Worm (Caenorhabditis elegans) whole organism, young adult: ENCODE data around the gene crp-1.

ENCODE experiments used
- B0336.3 ChIP-seq: fragments of 200-800 bp; sonication (Bioruptor generic); IDR thresholded peaks from 2 replicates; pipeline ENCODE4 v1.3.6; 2022; ENCODE audit warnings: missing genetic modification characterization, missing compliant biosample characterization
- C06A6.2 ChIP-seq: fragments of 200-800 bp; sonication (Bioruptor generic); conservative IDR thresholded peaks from 2 replicates; pipeline ENCODE4 v1.3.6; 2022; ENCODE audit warnings: missing genetic modification characterization, missing compliant biosample characterization
- F33H1.4 ChIP-seq: fragments of 200-800 bp; sonication (Bioruptor generic); IDR thresholded peaks from 2 replicates; pipeline ENCODE4 v1.3.6; 2022; ENCODE audit warnings: missing genetic modification reagents, missing genetic modification characterization, missing compliant biosample characterization
- F52B5.7 ChIP-seq: sonication (generic microtip); optimal IDR thresholded peaks from 2 replicates; lab custom pipeline; 2016; ENCODE audit warnings: mild to moderate bottlenecking, missing genetic modification characterization, missing compliant biosample characterization
- F57A8.1 ChIP-seq: fragments of 200-800 bp; sonication (Bioruptor generic); optimal IDR thresholded peaks from 2 replicates; lab custom pipeline; 2018; ENCODE audit warnings: mild to moderate bottlenecking, missing genetic modification characterization, moderate library complexity, missing compliant biosample characterization
- K11D2.4 ChIP-seq: fragments of 200-800 bp; sonication (Bioruptor generic); IDR thresholded peaks from 2 replicates; pipeline ENCODE4 v1.3.6; 2022; ENCODE audit warnings: missing genetic modification reagents, missing genetic modification characterization, missing compliant biosample characterization
- Y53G8AR.9 ChIP-seq: fragments of 200-800 bp; sonication (Bioruptor generic); conservative IDR thresholded peaks from 2 replicates; pipeline ENCODE4 v1.3.6; 2022; ENCODE audit warnings: missing genetic modification reagents, missing genetic modification characterization, missing compliant biosample characterization
- Y67H2A.10 ChIP-seq: fragments of 200-800 bp; sonication (Bioruptor generic); conservative IDR thresholded peaks from 2 replicates; pipeline ENCODE4 v1.3.6; 2022; ENCODE audit warnings: missing genetic modification reagents, missing genetic modification characterization, missing compliant biosample characterization
- ZK185.1 ChIP-seq: sonication (generic microtip); optimal IDR thresholded peaks from 2 replicates; lab custom pipeline; 2016; ENCODE audit warnings: mild to moderate bottlenecking, missing genetic modification characterization, missing compliant biosample characterization; ENCODE audit not compliant: poor library complexity, severe bottlenecking
- ama-1 ChIP-seq, 3 experiments: fragments of 150-350 bp in 1 of 3; sonication (generic microtip) in 2 of 3; optimal IDR thresholded peaks; 2 replicates each; lab custom pipeline; 2014 to 2018; ENCODE audit warnings: missing biosample characterization in 2 of 3, missing genetic modification characterization in 2 of 3, missing genetic modification reagents in 2 of 3
- attf-5 ChIP-seq: fragments of 200-800 bp; sonication (Bioruptor generic); optimal IDR thresholded peaks from 2 replicates; lab custom pipeline; 2018; ENCODE audit warnings: mild to moderate bottlenecking, missing genetic modification characterization, missing compliant biosample characterization
- bed-1 ChIP-seq: fragments of 200-800 bp; sonication (Bioruptor generic); IDR thresholded peaks from 2 replicates; pipeline ENCODE4 v1.3.6; 2022; ENCODE audit warnings: missing genetic modification reagents, missing genetic modification characterization, missing compliant biosample characterization
- bed-2 ChIP-seq: fragments of 200-800 bp; sonication (Bioruptor generic); IDR thresholded peaks from 2 replicates; pipeline ENCODE4 v1.3.6; 2022; ENCODE audit warnings: missing genetic modification reagents, missing genetic modification characterization, missing compliant biosample characterization
- cebp-1 ChIP-seq, 2 experiments: fragments of 200-800 bp in 1 of 2; sonication (Bioruptor generic) in 1 of 2; sonication (generic microtip) in 1 of 2; IDR thresholded peaks in 1 of 2; optimal IDR thresholded peaks in 1 of 2; 2 replicates each; pipeline versions ENCODE4 v1.3.6 to Lab custom; 2017 to 2022; ENCODE audit warnings: missing compliant biosample characterization in 2 of 2, missing genetic modification characterization in 2 of 2, mild to moderate bottlenecking in 1 of 2, missing genetic modification reagents in 1 of 2, moderate library complexity in 1 of 2
- ceh-100 ChIP-seq: fragments of 200-800 bp; sonication (Bioruptor generic); IDR thresholded peaks from 2 replicates; pipeline ENCODE4 v1.3.6; 2022; ENCODE audit warnings: missing genetic modification reagents, missing genetic modification characterization, missing compliant biosample characterization
- ceh-79 ChIP-seq: sonication (generic microtip); optimal IDR thresholded peaks from 2 replicates; lab custom pipeline; 2017; ENCODE audit warnings: mild to moderate bottlenecking, missing genetic modification characterization, missing compliant biosample characterization
- chd-7 ChIP-seq: sonication (generic microtip); optimal IDR thresholded peaks from 2 replicates; lab custom pipeline; 2016; ENCODE audit warnings: mild to moderate bottlenecking, missing genetic modification characterization, moderate library complexity, missing compliant biosample characterization
- die-1 ChIP-seq: sonication (generic microtip); optimal IDR thresholded peaks from 2 replicates; lab custom pipeline; 2016; ENCODE audit warnings: missing genotype, mild to moderate bottlenecking, missing genetic modification characterization, missing compliant biosample characterization
- dpff-1 ChIP-seq: sonication (generic microtip); optimal IDR thresholded peaks from 2 replicates; lab custom pipeline; 2017; ENCODE audit warnings: mild to moderate bottlenecking, missing genetic modification characterization, missing compliant biosample characterization
- egl-44 ChIP-seq: fragments of 200-800 bp; sonication (Bioruptor generic); IDR thresholded peaks from 2 replicates; pipeline ENCODE4 v1.3.6; 2022; ENCODE audit warnings: missing genetic modification reagents, missing genetic modification characterization, missing compliant biosample characterization
- gei-17 ChIP-seq: fragments of 200-800 bp; sonication (Bioruptor generic); optimal IDR thresholded peaks from 2 replicates; lab custom pipeline; 2018; ENCODE audit warnings: mild to moderate bottlenecking, missing genetic modification characterization, missing compliant biosample characterization
- hmg-1.2 ChIP-seq: fragments of 200-800 bp; sonication (Bioruptor generic); IDR thresholded peaks from 2 replicates; pipeline ENCODE4 v1.3.6; 2022; ENCODE audit warnings: missing genetic modification reagents, missing genetic modification characterization, missing compliant biosample characterization
- hmg-20 ChIP-seq: fragments of 200-800 bp; sonication (Bioruptor generic); IDR thresholded peaks from 2 replicates; pipeline ENCODE4 v1.3.6; 2022; ENCODE audit warnings: missing genetic modification reagents, missing genetic modification characterization, missing compliant biosample characterization
- hsf-1 ChIP-seq: fragments of 200-800 bp; sonication (Bioruptor generic); IDR thresholded peaks from 2 replicates; pipeline ENCODE4 v1.3.6; 2022; ENCODE audit warnings: missing genetic modification reagents, missing genetic modification characterization, missing compliant biosample characterization
- lin-26 ChIP-seq: fragments of 200-800 bp; sonication (Bioruptor generic); IDR thresholded peaks from 2 replicates; pipeline ENCODE4 v1.3.6; 2022; ENCODE audit warnings: missing genetic modification reagents, missing genetic modification characterization, missing compliant biosample characterization
- lin-35 ChIP-seq, 3 experiments: fragments of 150-350 bp in 2 of 3; sonication (generic microtip) in 1 of 3; optimal IDR thresholded peaks; 2 replicates each; lab custom pipeline; 2014 to 2018; ENCODE audit warnings: missing biosample characterization in 3 of 3, missing genetic modification characterization in 3 of 3, missing genetic modification reagents in 3 of 3
- lin-40 ChIP-seq: sonication (generic microtip); optimal IDR thresholded peaks from 2 replicates; lab custom pipeline; 2016; ENCODE audit warnings: missing genetic modification characterization, mild to moderate bottlenecking, missing compliant biosample characterization, missing genotype, missing genetic modification reagents
- madf-10 ChIP-seq: sonication (generic microtip); optimal IDR thresholded peaks from 2 replicates; lab custom pipeline; 2016; ENCODE audit warnings: mild to moderate bottlenecking, missing genetic modification characterization, missing compliant biosample characterization
- madf-8 ChIP-seq: fragments of 200-800 bp; sonication (Bioruptor generic); conservative IDR thresholded peaks from 2 replicates; pipeline ENCODE4 v1.3.6; 2022; ENCODE audit warnings: missing genetic modification reagents, missing genetic modification characterization, missing compliant biosample characterization
- mcd-1 ChIP-seq: fragments of 200-800 bp; sonication (Bioruptor generic); IDR thresholded peaks from 2 replicates; pipeline ENCODE4 v1.3.6; 2022; ENCODE audit warnings: missing genetic modification reagents, missing genetic modification characterization, missing compliant biosample characterization
- nfya-1 ChIP-seq: sonication (generic microtip); optimal IDR thresholded peaks from 2 replicates; lab custom pipeline; 2017; ENCODE audit warnings: antibody characterized with exemption, missing compliant biosample characterization, missing genetic modification characterization, borderline replicate concordance; ENCODE audit not compliant: insufficient read depth
- nhr-27 ChIP-seq: fragments of 200-800 bp; sonication (Bioruptor generic); optimal IDR thresholded peaks from 2 replicates; lab custom pipeline; 2018; ENCODE audit warnings: mild to moderate bottlenecking, missing genetic modification characterization, moderate library complexity, missing compliant biosample characterization
- nhr-80 ChIP-seq: sonication (generic microtip); optimal IDR thresholded peaks from 2 replicates; lab custom pipeline; 2016; ENCODE audit warnings: missing genetic modification characterization, missing compliant biosample characterization
- pbrm-1 ChIP-seq: fragments of 200-800 bp; sonication (Bioruptor generic); IDR thresholded peaks from 2 replicates; pipeline ENCODE4 v1.3.6; 2022; ENCODE audit warnings: missing genetic modification reagents, missing genetic modification characterization, missing compliant biosample characterization
- pha-4 ChIP-seq: fragments of 150-350 bp; sonication (generic microtip); optimal IDR thresholded peaks from 2 replicates; lab custom pipeline; 2014; ENCODE audit warnings: missing biosample characterization, missing genetic modification reagents, missing genetic modification characterization
- rec-8 ChIP-seq, 2 experiments: sonication (generic microtip); optimal IDR thresholded peaks; 2 replicates each; lab custom pipeline; 2016; ENCODE audit warnings: mild to moderate bottlenecking in 2 of 2, missing genetic modification characterization in 2 of 2, missing genetic modification reagents in 2 of 2, missing genotype in 2 of 2, missing biosample characterization in 1 of 2, missing compliant biosample characterization in 1 of 2, moderate library complexity in 1 of 2
- repo-1 ChIP-seq: sonication (generic microtip); optimal IDR thresholded peaks from 2 replicates; lab custom pipeline; 2017; ENCODE audit warnings: mild to moderate bottlenecking, missing genetic modification characterization, missing compliant biosample characterization
- snpc-4 ChIP-seq, 5 experiments: fragments of 150-350 bp in 1 of 5; sonication (generic microtip) in 4 of 5; optimal IDR thresholded peaks; 2 replicates each; lab custom pipeline; 2014 to 2018; ENCODE audit warnings: missing genetic modification characterization in 5 of 5, missing biosample characterization in 3 of 5, antibody characterized with exemption in 2 of 5, mild to moderate bottlenecking in 2 of 5, missing compliant biosample characterization in 2 of 5, missing genotype in 2 of 5, moderate library complexity in 2 of 5, missing genetic modification reagents in 1 of 5
- somi-1 ChIP-seq: fragments of 200-800 bp; sonication (Bioruptor generic); optimal IDR thresholded peaks from 2 replicates; lab custom pipeline; 2018; ENCODE audit warnings: mild to moderate bottlenecking, missing genetic modification characterization, missing compliant biosample characterization
- tlf-1 ChIP-seq: fragments of 200-800 bp; sonication (Bioruptor generic); optimal IDR thresholded peaks from 2 replicates; lab custom pipeline; 2018; ENCODE audit warnings: mild to moderate bottlenecking, missing genetic modification characterization, missing compliant biosample characterization
- unc-62 ChIP-seq: fragments of 150-350 bp; optimal IDR thresholded peaks from 2 replicates; lab custom pipeline; 2014; ENCODE audit warnings: missing biosample characterization, missing genetic modification reagents, missing genetic modification characterization
- zfh-2 ChIP-seq: fragments of 200-800 bp; sonication (Bioruptor generic); conservative IDR thresholded peaks from 2 replicates; pipeline ENCODE4 v1.3.6; 2022; ENCODE audit warnings: missing genetic modification reagents, missing genetic modification characterization, missing compliant biosample characterization
- zim-3 ChIP-seq: sonication (generic microtip); optimal IDR thresholded peaks from 2 replicates; lab custom pipeline; 2017; ENCODE audit warnings: mild to moderate bottlenecking, missing genetic modification characterization, moderate library complexity, missing compliant biosample characterization
- ztf-26 ChIP-seq: sonication (generic microtip); optimal IDR thresholded peaks from 2 replicates; lab custom pipeline; 2017; ENCODE audit warnings: missing genetic modification characterization, missing compliant biosample characterization
- ztf-28 ChIP-seq: fragments of 200-800 bp; sonication (Bioruptor generic); IDR thresholded peaks from 2 replicates; pipeline ENCODE4 v1.3.6; 2022; ENCODE audit warnings: missing genetic modification reagents, missing genetic modification characterization, missing compliant biosample characterization
- ztf-6 ChIP-seq: fragments of 200-800 bp; sonication (Bioruptor generic); IDR thresholded peaks from 2 replicates; pipeline ENCODE4 v1.3.6; 2022; ENCODE audit warnings: missing genetic modification reagents, missing genetic modification characterization, missing compliant biosample characterization

The crp-1 gene

ce11 chrV:10466607-10467092, 11.7 kb upstream of the crp-1 start:
- no peak for TF ChIP-seq rec-8 (tag; optimal IDR thresholded peaks at IDR 0.05; lab: Kevin White, UChicago)
- peak; percentile 81 for TF ChIP-seq chd-7 (tag; lab: Kevin White, UChicago)
- TF ChIP-seq pbrm-1 (GFP tag; lab: Robert Waterston, UW), result peak; percentile 73
- TF ChIP-seq egl-44 (GFP tag; lab: Robert Waterston, UW), result no peak
- no peak for TF ChIP-seq hmg-20 (GFP tag; lab: Robert Waterston, UW)
- peak; percentile 7 for TF ChIP-seq gei-17 (GFP tag; lab: Kevin White, UChicago)
- peak; percentile 92 for TF ChIP-seq somi-1 (GFP tag; lab: Kevin White, UChicago)
- TF ChIP-seq attf-5, result peak; percentile 89
- no peak for TF ChIP-seq F33H1.4 (GFP tag; lab: Robert Waterston, UW)
- peak; percentile 64 for TF ChIP-seq nhr-80 (tag; lab: Kevin White, UChicago)
- TF ChIP-seq ZK185.1 (tag; lab: Kevin White, UChicago), result peak; percentile 83
- no peak for TF ChIP-seq zfh-2 (GFP tag; lab: Robert Waterston, UW)
- TF ChIP-seq ztf-6 (GFP tag; lab: Robert Waterston, UW), result no peak
- TF ChIP-seq zim-3 (tag; lab: Kevin White, UChicago), result no peak
- no peak for TF ChIP-seq ceh-79 (tag; lab: Kevin White, UChicago)
- no peak for TF ChIP-seq nhr-27 (tag; lab: Kevin White, UChicago)
- no peak for TF ChIP-seq cebp-1 (GFP tag; IDR thresholded peaks at IDR 0.05; lab: Robert Waterston, UW)
- peak; percentile 85 for TF ChIP-seq cebp-1 (tag; optimal IDR thresholded peaks at IDR 0.05; lab: Kevin White, UChicago)
- TF ChIP-seq tlf-1 (GFP tag; lab: Kevin White, UChicago), result peak; percentile 53
- peak; percentile 67; the same call in 1 of the 2 replicates for TF ChIP-seq mcd-1 (GFP tag; lab: Robert Waterston, UW)
- peak; percentile 35 for TF ChIP-seq pha-4
- peak; percentile 38 for TF ChIP-seq ztf-26 (tag; lab: Kevin White, UChicago)
- TF ChIP-seq Y67H2A.10, result 0 out of 2 replicates have a peak, but pooled peaks have one; percentile 39
- peak; percentile 60; the same call in 1 of the 2 replicates for TF ChIP-seq lin-26 (GFP tag; lab: Robert Waterston, UW)
- TF ChIP-seq Y53G8AR.9 (GFP tag; lab: Robert Waterston, UW), result 0 out of 2 replicates have a peak, but pooled peaks have one; percentile 56
- peak; percentile 23 for TF ChIP-seq repo-1 (tag; lab: Kevin White, UChicago)
- no peak for TF ChIP-seq bed-2 (GFP tag; lab: Robert Waterston, UW)
- TF ChIP-seq nfya-1 (tag; lab: Kevin White, UChicago), result no peak
- peak in 1 of 3 experiments; percentile 79 for TF ChIP-seq lin-35 (GFP tag; optimal IDR thresholded peaks at IDR 0.05; lab: Kevin White, UChicago)
- no peak for TF ChIP-seq bed-1 (GFP tag; lab: Robert Waterston, UW)
- no peak for TF ChIP-seq hsf-1 (GFP tag; lab: Robert Waterston, UW)
- no peak for TF ChIP-seq madf-8 (GFP tag; lab: Robert Waterston, UW)
- no peak for TF ChIP-seq ama-1 (optimal IDR thresholded peaks at IDR 0.05; lab: Kevin White, UChicago)
- TF ChIP-seq ama-1 (GFP tag; optimal IDR thresholded peaks at IDR 0.05; lab: Kevin White, UChicago), result no peak
- peak; percentile 17 for TF ChIP-seq F52B5.7 (tag; lab: Kevin White, UChicago)
- peak; percentile 85 for TF ChIP-seq hmg-1.2 (GFP tag; lab: Robert Waterston, UW)
- TF ChIP-seq dpff-1 (tag; lab: Kevin White, UChicago), result no peak
- TF ChIP-seq K11D2.4 (GFP tag; lab: Robert Waterston, UW), result peak; percentile 90
- TF ChIP-seq snpc-4 (GFP tag; optimal IDR thresholded peaks at IDR 0.05; lab: Kevin White, UChicago), result no peak
- TF ChIP-seq snpc-4 (tag; optimal IDR thresholded peaks at IDR 0.05; lab: Kevin White, UChicago), result peak; percentile 25 to 67 (median 38)
- peak; percentile 9 for TF ChIP-seq unc-62 (GFP tag; lab: Kevin White, UChicago)
- TF ChIP-seq C06A6.2 (GFP tag; lab: Robert Waterston, UW), result peak; percentile 79
- peak; percentile 94 for TF ChIP-seq lin-40 (tag; lab: Kevin White, UChicago)
- TF ChIP-seq die-1 (tag; lab: Kevin White, UChicago), result peak; percentile 60
- no peak for TF ChIP-seq F57A8.1
- TF ChIP-seq madf-10, result peak; percentile 75
- TF ChIP-seq ztf-28 (GFP tag; lab: Robert Waterston, UW), result no peak
- TF ChIP-seq ceh-100 (GFP tag; lab: Robert Waterston, UW), result no peak
- peak; percentile 81 for TF ChIP-seq B0336.3 (GFP tag; lab: Robert Waterston, UW)
